Fruit fly (Drosophila melanogaster): ENCODE measurements around the gene CG7091.
A peak's percentile ranks its signal among the peaks of the same experiment; 100 is the strongest.

The CG7091 gene

DNA sequence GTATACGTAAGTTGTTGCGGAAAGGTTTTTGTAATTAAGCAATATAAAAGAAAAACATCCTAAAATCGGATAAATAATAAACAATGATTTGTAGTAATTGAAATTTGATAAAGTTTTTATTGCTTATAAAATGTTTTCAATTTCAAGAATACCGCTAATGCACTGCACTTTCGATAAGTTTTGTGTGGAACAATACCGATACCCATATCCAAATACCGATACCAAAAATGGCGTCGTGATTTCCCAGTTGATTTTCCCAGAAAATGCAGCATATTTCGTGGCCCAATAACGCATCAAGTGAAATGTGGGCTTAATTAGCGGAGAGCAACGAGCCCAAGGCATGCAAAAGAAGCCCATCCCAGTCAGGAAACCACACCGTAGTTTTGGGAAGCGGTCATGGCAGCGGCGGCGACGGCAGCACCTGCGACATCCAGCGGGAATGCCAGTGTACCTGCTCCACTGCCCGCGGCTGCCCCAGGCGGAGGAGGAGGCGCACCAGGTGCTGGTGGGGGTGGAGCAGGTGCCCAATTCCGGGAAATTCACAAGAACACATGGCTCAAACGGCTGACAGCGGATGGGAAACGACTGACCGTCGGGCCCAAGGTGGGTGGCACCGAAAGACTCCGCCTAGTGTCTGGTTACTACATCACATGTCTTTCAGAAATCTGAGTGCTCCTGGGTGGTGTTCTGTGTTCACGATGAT, 8.2 kb downstream of the CG7091 start, which contains the start of gene CG31342 (continued):
- TF ChIP-seq CG6791 (GFP tag; IDR thresholded peaks at IDR 0.05; ENCODE audit: partially characterized antibody) (peak; percentile 59; the same call in 2 of the 3 replicates), Nf-YC (tag; optimal IDR thresholded peaks at IDR 0.05) (no peak), pros (GFP tag; optimal IDR thresholded peaks at IDR 0.05) (no peak), Camta (GFP tag; optimal IDR thresholded peaks at IDR 0.05) (no peak), pho (GFP tag; optimal IDR thresholded peaks at IDR 0.05) (peak; percentile 9), jing (GFP tag; optimal IDR thresholded peaks at IDR 0.05) (no peak), Mrtf (GFP tag; IDR thresholded peaks at IDR 0.05) (no peak), CG10274 (GFP tag; optimal IDR thresholded peaks at IDR 0.05) (no peak), Trl (optimal IDR thresholded peaks at IDR 0.05) (no peak), Trl (GFP tag; optimal IDR thresholded peaks at IDR 0.05) (no peak), CG2202 (tag; optimal IDR thresholded peaks at IDR 0.05) (peak; percentile 2), ro (GFP tag; IDR thresholded peaks at IDR 0.05) (no peak), CG43689 (GFP tag; IDR thresholded peaks at IDR 0.05) (no peak), run (tag; optimal IDR thresholded peaks at IDR 0.05) (no peak), CG30431 (GFP tag; optimal IDR thresholded peaks at IDR 0.05) (no peak), en (GFP tag; optimal IDR thresholded peaks at IDR 0.05) (no peak), fd64A (GFP tag; optimal IDR thresholded peaks at IDR 0.05) (no peak), cas (GFP tag; IDR thresholded peaks at IDR 0.05) (no peak), CG4707 (GFP tag; optimal IDR thresholded peaks at IDR 0.05) (no peak), CG9609 (GFP tag; optimal IDR thresholded peaks at IDR 0.05) (no peak), br (optimal IDR thresholded peaks at IDR 0.05) (no peak), cg (GFP tag; optimal IDR thresholded peaks at IDR 0.05) (no peak), sc (optimal IDR thresholded peaks at IDR 0.05) (no peak), sc (GFP tag; optimal IDR thresholded peaks at IDR 0.05) (no peak), org-1 (GFP tag; optimal IDR thresholded peaks at IDR 0.05) (no peak), tx (GFP tag; optimal IDR thresholded peaks at IDR 0.05) (no peak), Lhr (GFP tag; optimal IDR thresholded peaks at IDR 0.05) (no peak), toy (GFP tag; IDR thresholded peaks at IDR 0.05) (no peak), CG3847 (GFP tag; IDR thresholded peaks at IDR 0.05) (no peak), dysf (GFP tag; IDR thresholded peaks at IDR 0.05) (no peak), onecut (GFP tag; IDR thresholded peaks at IDR 0.05) (no peak), crp (GFP tag; optimal IDR thresholded peaks at IDR 0.05) (no peak), Deaf1 (tag; optimal IDR thresholded peaks at IDR 0.05) (no peak), BtbVII (GFP tag; optimal IDR thresholded peaks at IDR 0.05) (no peak), CG30020 (tag; optimal IDR thresholded peaks at IDR 0.05) (peak; percentile 93), Tbp (GFP tag; optimal IDR thresholded peaks at IDR 0.05) (no peak), CG17359 (tag; optimal IDR thresholded peaks at IDR 0.05) (peak; percentile 55), CG13624 (GFP tag; optimal IDR thresholded peaks at IDR 0.05) (peak; percentile 67), danr (GFP tag; IDR thresholded peaks at IDR 0.05) (no peak), Dp (GFP tag; optimal IDR thresholded peaks at IDR 0.05) (peak; percentile 3), CG2120 (GFP tag; optimal IDR thresholded peaks at IDR 0.05) (peak; percentile 49), CG2116 (GFP tag; optimal IDR thresholded peaks at IDR 0.05) (peak; percentile 75), CG13296 (GFP tag; optimal IDR thresholded peaks at IDR 0.05) (peak; percentile 48), CG11398 (GFP tag; optimal IDR thresholded peaks at IDR 0.05) (no peak), CG9797 (GFP tag; optimal IDR thresholded peaks at IDR 0.05) (no peak), CG17802 (tag; optimal IDR thresholded peaks at IDR 0.05) (peak; percentile 98), Xrp1 (GFP tag; IDR thresholded peaks at IDR 0.05) (peak; percentile 55; the same call in 1 of the 2 replicates), ase (GFP tag; IDR thresholded peaks at IDR 0.05) (no peak), dmrt99B (tag; optimal IDR thresholded peaks at IDR 0.05) (no peak), Kr (GFP tag; optimal IDR thresholded peaks at IDR 0.05) (no peak), CG31224 (GFP tag; IDR thresholded peaks at IDR 0.05) (no peak), trem (tag; optimal IDR thresholded peaks at IDR 0.05) (peak; percentile 51)
